Fruit fly (Drosophila melanogaster) whole organism, prepupa: ENCODE results near the gene TyrR.

Source experiments
- CG10669 ChIP-seq: fragments of 200-800 bp; sonication (Bioruptor generic); optimal IDR thresholded peaks from 3 replicates; lab custom pipeline; 2018; ENCODE audit warnings: missing biosample characterization, mild to moderate bottlenecking, missing genetic modification characterization, moderate library complexity
- CG11762 ChIP-seq: fragments of 200-800 bp; sonication (Bioruptor generic); optimal IDR thresholded peaks from 3 replicates; lab custom pipeline; 2016; ENCODE audit warnings: missing biosample characterization, missing genetic modification characterization; ENCODE audit not compliant: insufficient read depth
- CG11902 ChIP-seq: fragments of 200-800 bp; sonication (Bioruptor generic); optimal IDR thresholded peaks from 3 replicates; lab custom pipeline; 2016; ENCODE audit warnings: missing biosample characterization, missing genetic modification characterization
- CG15336 ChIP-seq: fragments of 200-800 bp; sonication (Bioruptor generic); IDR thresholded peaks from 2 replicates; pipeline ENCODE4 v1.3.6; 2022; ENCODE audit warnings: missing biosample characterization, missing genetic modification characterization
- CG1621 ChIP-seq: fragments of 200-800 bp; sonication (Bioruptor generic); optimal IDR thresholded peaks from 3 replicates; lab custom pipeline; 2018; ENCODE audit warnings: missing biosample characterization, mild to moderate bottlenecking, missing genetic modification characterization
- CG16779 ChIP-seq: fragments of 200-800 bp; sonication (Bioruptor generic); optimal IDR thresholded peaks from 3 replicates; lab custom pipeline; 2017; ENCODE audit warnings: missing biosample characterization, mild to moderate bottlenecking, missing genetic modification characterization
- CG31627 ChIP-seq: fragments of 200-800 bp; sonication (Bioruptor generic); optimal IDR thresholded peaks from 3 replicates; lab custom pipeline; 2016; ENCODE audit warnings: missing biosample characterization, missing genetic modification characterization
- CG34406 ChIP-seq: fragments of 200-800 bp; sonication (Bioruptor generic); optimal IDR thresholded peaks from 3 replicates; lab custom pipeline; 2016; ENCODE audit warnings: missing biosample characterization, missing genetic modification characterization
- CG4318 ChIP-seq: fragments of 200-800 bp; sonication (Bioruptor generic); optimal IDR thresholded peaks from 3 replicates; lab custom pipeline; 2017; ENCODE audit warnings: missing biosample characterization, mild to moderate bottlenecking, missing genetic modification characterization
- CG6276 ChIP-seq: fragments of 200-800 bp; sonication (Bioruptor generic); optimal IDR thresholded peaks from 2 replicates; lab custom pipeline; 2017; ENCODE audit warnings: missing biosample characterization, mild to moderate bottlenecking, missing genetic modification characterization
- CG6808 ChIP-seq: fragments of 200-800 bp; sonication (Bioruptor generic); optimal IDR thresholded peaks from 3 replicates; lab custom pipeline; 2017; ENCODE audit warnings: missing biosample characterization, missing genetic modification characterization, mild to moderate bottlenecking, moderate library complexity, missing genetic modification reagents
- CG6854 ChIP-seq: fragments of 200-800 bp; sonication (Bioruptor generic); optimal IDR thresholded peaks from 2 replicates; lab custom pipeline; 2017; ENCODE audit warnings: missing biosample characterization, mild to moderate bottlenecking, missing genetic modification characterization
- CG7368 ChIP-seq: fragments of 200-800 bp; sonication (Bioruptor generic); optimal IDR thresholded peaks from 3 replicates; lab custom pipeline; 2016; ENCODE audit warnings: missing biosample characterization, missing genetic modification characterization
- CG8119 ChIP-seq: fragments of 200-800 bp; sonication (Bioruptor generic); IDR thresholded peaks from 3 replicates; pipeline ENCODE4 v1.3.6; 2022; ENCODE audit warnings: missing biosample characterization, missing genetic modification characterization
- CG8632 ChIP-seq: fragments of 200-800 bp; sonication (Bioruptor generic); optimal IDR thresholded peaks from 3 replicates; lab custom pipeline; 2016; ENCODE audit warnings: missing biosample characterization, missing genetic modification characterization
- CG9139 ChIP-seq: fragments of 200-800 bp; sonication (Bioruptor generic); optimal IDR thresholded peaks from 3 replicates; lab custom pipeline; 2017; ENCODE audit warnings: missing biosample characterization, mild to moderate bottlenecking, missing genetic modification characterization
- Eip78C ChIP-seq: fragments of 200-800 bp; sonication (Bioruptor generic); peaks from one replicate; lab custom pipeline; 2016; ENCODE audit warnings: missing biosample characterization, missing genetic modification characterization
- Eip93F ChIP-seq: fragments of 200-800 bp; sonication (Bioruptor generic); optimal IDR thresholded peaks from 2 replicates; lab custom pipeline; 2016; ENCODE audit warnings: missing biosample characterization, mild to moderate bottlenecking, missing genetic modification characterization
- Ets21C ChIP-seq: fragments of 200-800 bp; sonication (Bioruptor generic); optimal IDR thresholded peaks from 3 replicates; lab custom pipeline; 2016; ENCODE audit warnings: missing biosample characterization, missing genetic modification characterization
- Gug ChIP-seq: fragments of 200-800 bp; sonication (Bioruptor generic); IDR thresholded peaks from 2 replicates; pipeline ENCODE4 v1.3.6; 2022; ENCODE audit warnings: missing biosample characterization, missing genetic modification characterization
- Hr38 ChIP-seq: sonication (Bioruptor generic); optimal IDR thresholded peaks from 2 replicates; lab custom pipeline; 2016; ENCODE audit warnings: missing biosample characterization, missing genetic modification characterization
- Hr39 ChIP-seq: fragments of 200-800 bp; sonication (Bioruptor generic); optimal IDR thresholded peaks from 2 replicates; lab custom pipeline; 2016; ENCODE audit warnings: missing biosample characterization, missing genetic modification characterization
- OdsH ChIP-seq: fragments of 200-800 bp; sonication (Bioruptor generic); optimal IDR thresholded peaks from 3 replicates; lab custom pipeline; 2016; ENCODE audit warnings: missing biosample characterization, missing genetic modification characterization
- Smox ChIP-seq: fragments of 200-800 bp; sonication (Bioruptor generic); optimal IDR thresholded peaks from 3 replicates; lab custom pipeline; 2016; ENCODE audit warnings: missing biosample characterization, missing genetic modification characterization
- Sox102F ChIP-seq: fragments of 200-800 bp; sonication (Bioruptor generic); optimal IDR thresholded peaks from 2 replicates; lab custom pipeline; 2016; ENCODE audit warnings: missing biosample characterization, mild to moderate bottlenecking, missing genetic modification characterization
- acj6 ChIP-seq: fragments of 200-800 bp; sonication (Bioruptor generic); optimal IDR thresholded peaks from 3 replicates; lab custom pipeline; 2016; ENCODE audit warnings: missing biosample characterization, missing genetic modification characterization
- cyc ChIP-seq: fragments of 200-800 bp; sonication (Bioruptor generic); optimal IDR thresholded peaks from 3 replicates; lab custom pipeline; 2016; ENCODE audit warnings: missing biosample characterization, missing genetic modification characterization
- dac ChIP-seq: fragments of 200-800 bp; sonication (Bioruptor generic); optimal IDR thresholded peaks from 2 replicates; lab custom pipeline; 2017; ENCODE audit warnings: missing biosample characterization, mild to moderate bottlenecking, missing genetic modification characterization
- esn ChIP-seq: fragments of 200-800 bp; sonication (Bioruptor generic); optimal IDR thresholded peaks from 2 replicates; lab custom pipeline; 2016; ENCODE audit warnings: missing biosample characterization, mild to moderate bottlenecking, missing genetic modification characterization, moderate library complexity
- fd59A ChIP-seq: fragments of 200-800 bp; sonication (Bioruptor generic); optimal IDR thresholded peaks from 2 replicates; lab custom pipeline; 2017; ENCODE audit warnings: missing biosample characterization, mild to moderate bottlenecking, missing genetic modification characterization, missing genetic modification reagents
- fd85E ChIP-seq: fragments of 200-800 bp; sonication (Bioruptor generic); optimal IDR thresholded peaks from 3 replicates; lab custom pipeline; 2016; ENCODE audit warnings: missing biosample characterization, missing genetic modification characterization
- fkh ChIP-seq: fragments of 200-800 bp; sonication (Bioruptor generic); optimal IDR thresholded peaks from 3 replicates; lab custom pipeline; 2017; ENCODE audit warnings: missing biosample characterization, mild to moderate bottlenecking, missing genetic modification characterization, moderate library complexity
- lz ChIP-seq: fragments of 200-800 bp; sonication (Bioruptor generic); optimal IDR thresholded peaks from 3 replicates; lab custom pipeline; 2016; ENCODE audit warnings: missing biosample characterization, missing genetic modification characterization
- net ChIP-seq: fragments of 200-800 bp; sonication (Bioruptor generic); optimal IDR thresholded peaks from 3 replicates; lab custom pipeline; 2016; ENCODE audit warnings: missing biosample characterization, missing genetic modification characterization
- pdm3 ChIP-seq: fragments of 200-800 bp; sonication (Bioruptor generic); optimal IDR thresholded peaks from 3 replicates; lab custom pipeline; 2016; ENCODE audit warnings: missing biosample characterization, missing genetic modification characterization
- salr ChIP-seq, 2 experiments: fragments of 200-800 bp; sonication (Bioruptor generic); optimal IDR thresholded peaks; 3 replicates each; lab custom pipeline; 2016 to 2018; ENCODE audit warnings: missing biosample characterization in 2 of 2, missing genetic modification characterization in 2 of 2, mild to moderate bottlenecking in 1 of 2
- spab ChIP-seq: fragments of 200-800 bp; sonication (Bioruptor generic); optimal IDR thresholded peaks from 2 replicates; lab custom pipeline; 2017; ENCODE audit warnings: missing biosample characterization, mild to moderate bottlenecking, missing genetic modification characterization, missing genetic modification reagents
- ss ChIP-seq, 2 experiments: fragments of 200-800 bp; sonication (Bioruptor generic); optimal IDR thresholded peaks; 2 replicates in 1 of 2; 3 replicates in 1 of 2; lab custom pipeline; 2017 to 2018; ENCODE audit warnings: mild to moderate bottlenecking in 2 of 2, missing biosample characterization in 2 of 2, missing genetic modification characterization in 2 of 2, moderate library complexity in 1 of 2
- svp ChIP-seq: fragments of 200-800 bp; sonication (Bioruptor generic); peaks from one replicate; lab custom pipeline; 2016; ENCODE audit warnings: missing biosample characterization, missing genetic modification characterization

TyrR gene

dm6 chr3R:17710900-17711645 is 51.9 kb downstream of the TyrR start (continued):
- TF ChIP-seq CG11762 (GFP tag; lab: Kevin White, UChicago) (no peak), Smox (GFP tag; lab: Kevin White, UChicago) (no peak), CG31627 (GFP tag; lab: Kevin White, UChicago) (no peak), CG6808 (GFP tag; lab: Kevin White, UChicago) (peak; percentile 64), CG34406 (no peak), Eip93F (no peak), net (peak; percentile 1), CG6854 (peak; percentile 63), Ets21C (GFP tag; lab: Kevin White, UChicago) (no peak), Sox102F (GFP tag; lab: Kevin White, UChicago) (no peak), CG11902 (GFP tag; lab: Kevin White, UChicago) (no peak), CG16779 (peak; percentile 33), fd85E (GFP tag; lab: Kevin White, UChicago) (no peak), ss (GFP tag; optimal IDR thresholded peaks at IDR 0.05; lab: Kevin White, UChicago) (peak; percentile 58 to 75), cyc (GFP tag; lab: Kevin White, UChicago) (no peak), spab (no peak), CG9139 (GFP tag; lab: Kevin White, UChicago) (peak; percentile 24), acj6 (GFP tag; lab: Kevin White, UChicago) (no peak), CG15336 (GFP tag; lab: Robert Waterston, UW) (no peak), fd59A (GFP tag; lab: Kevin White, UChicago) (no peak), CG7368 (GFP tag; lab: Kevin White, UChicago) (no peak), dac (no peak), CG6276 (GFP tag; lab: Kevin White, UChicago) (no peak), CG10669 (no peak), OdsH (GFP tag; lab: Kevin White, UChicago) (no peak), CG4318 (no peak), fkh (no peak), Hr39 (no peak)

dm6 chr3R:17710418-17710817 is 52.6 kb downstream of the TyrR start:
- TF ChIP-seq CG7368 (GFP tag; lab: Kevin White, UChicago) = no peak
- TF ChIP-seq Eip93F = no peak
- TF ChIP-seq ss (GFP tag; optimal IDR thresholded peaks at IDR 0.05; lab: Kevin White, UChicago) = no peak
- TF ChIP-seq esn (GFP tag; lab: Kevin White, UChicago) = peak; percentile 15
- peak; percentile 6 for TF ChIP-seq lz (GFP tag; lab: Kevin White, UChicago)
- no peak for TF ChIP-seq Sox102F (GFP tag; lab: Kevin White, UChicago)
- TF ChIP-seq CG8632 (GFP tag; lab: Kevin White, UChicago) = no peak
- no peak for TF ChIP-seq fd59A (GFP tag; lab: Kevin White, UChicago)
- TF ChIP-seq CG6808 (GFP tag; lab: Kevin White, UChicago) = no peak
- no peak for TF ChIP-seq salr (GFP tag; optimal IDR thresholded peaks at IDR 0.05; lab: Kevin White, UChicago)
- no peak for TF ChIP-seq svp (GFP tag; lab: Kevin White, UChicago)
- TF ChIP-seq CG10669 = no peak
- no peak for TF ChIP-seq CG1621 (tag; lab: Kevin White, UChicago)
- no peak for TF ChIP-seq fkh
- TF ChIP-seq CG15336 (GFP tag; lab: Robert Waterston, UW) = no peak
- TF ChIP-seq CG31627 (GFP tag; lab: Kevin White, UChicago) = no peak
- no peak for TF ChIP-seq CG8119 (GFP tag; lab: Robert Waterston, UW)
- no peak for TF ChIP-seq CG16779
- TF ChIP-seq Eip78C (GFP tag; lab: Kevin White, UChicago) = peak; percentile 32
- no peak for TF ChIP-seq Gug (GFP tag; lab: Robert Waterston, UW)
- TF ChIP-seq Hr38 = no peak
- peak; percentile 9 for TF ChIP-seq pdm3 (GFP tag; lab: Kevin White, UChicago)
- no peak for TF ChIP-seq fd85E (GFP tag; lab: Kevin White, UChicago)
